Worm (Caenorhabditis elegans) whole organism, L2 larva: Measurements from ENCODE around the gene fbxb-72.

Source experiments
- C34F6.9 ChIP-seq: fragments of 150-350 bp; optimal IDR thresholded peaks from 2 replicates; lab custom pipeline; 2014; ENCODE audit warnings: missing biosample characterization, missing genetic modification characterization
- F13H6.1 ChIP-seq: sonication (generic microtip); optimal IDR thresholded peaks from 2 replicates; lab custom pipeline; 2016; ENCODE audit warnings: missing genetic modification characterization, missing compliant biosample characterization
- ZK546.5 ChIP-seq: sonication (generic microtip); optimal IDR thresholded peaks from 2 replicates; lab custom pipeline; 2017; ENCODE audit warnings: missing biosample characterization, missing genetic modification characterization
- alr-1 ChIP-seq: fragments of 150-350 bp; optimal IDR thresholded peaks from 2 replicates; lab custom pipeline; 2014; ENCODE audit warnings: missing biosample characterization, missing genetic modification characterization
- aly-2 ChIP-seq: fragments of 150-350 bp; optimal IDR thresholded peaks from 2 replicates; lab custom pipeline; 2014; ENCODE audit warnings: missing biosample characterization, missing genetic modification characterization
- ama-1 ChIP-seq: fragments of 150-350 bp; optimal IDR thresholded peaks from 2 replicates; lab custom pipeline; 2018; ENCODE audit warnings: inconsistent platforms
- blmp-1 ChIP-seq: sonication (generic microtip); optimal IDR thresholded peaks from 2 replicates; lab custom pipeline; 2017; ENCODE audit warnings: missing genetic modification characterization, mild to moderate bottlenecking, missing compliant biosample characterization, antibody characterized with exemption, moderate library complexity; ENCODE audit not compliant: insufficient read depth
- ceh-16 ChIP-seq: fragments of 150-350 bp; optimal IDR thresholded peaks from 2 replicates; lab custom pipeline; 2014; ENCODE audit warnings: missing biosample characterization, missing genetic modification characterization
- crh-2 ChIP-seq: sonication (generic microtip); optimal IDR thresholded peaks from 2 replicates; lab custom pipeline; 2017; ENCODE audit warnings: missing biosample characterization, missing genetic modification characterization
- dmd-4 ChIP-seq: sonication (generic microtip); optimal IDR thresholded peaks from 2 replicates; lab custom pipeline; 2017; ENCODE audit warnings: missing biosample characterization, missing genetic modification characterization
- egl-27 ChIP-seq: sonication (generic microtip); optimal IDR thresholded peaks from 3 replicates; lab custom pipeline; 2017; ENCODE audit warnings: missing biosample characterization, missing genetic modification reagents, missing genetic modification characterization
- elt-1 ChIP-seq: fragments of 150-350 bp; optimal IDR thresholded peaks from 2 replicates; lab custom pipeline; 2014; ENCODE audit warnings: missing biosample characterization, missing genetic modification characterization
- elt-3 ChIP-seq: sonication (generic microtip); optimal IDR thresholded peaks from 2 replicates; lab custom pipeline; 2017; ENCODE audit warnings: missing biosample characterization, missing genetic modification characterization
- fos-1 ChIP-seq: fragments of 150-350 bp; optimal IDR thresholded peaks from 2 replicates; lab custom pipeline; 2014; ENCODE audit warnings: missing biosample characterization, missing genetic modification characterization
- gmeb-1 ChIP-seq: fragments of 150-350 bp; optimal IDR thresholded peaks from 2 replicates; lab custom pipeline; 2014; ENCODE audit warnings: missing biosample characterization, missing genetic modification characterization
- lin-11 ChIP-seq: fragments of 150-350 bp; sonication (generic microtip); optimal IDR thresholded peaks from 2 replicates; lab custom pipeline; 2014; ENCODE audit warnings: missing biosample characterization, missing genetic modification characterization, inconsistent platforms, mixed read lengths
- lin-39 ChIP-seq: fragments of 150-350 bp; optimal IDR thresholded peaks from 2 replicates; lab custom pipeline; 2014; ENCODE audit warnings: missing biosample characterization, missing genetic modification reagents, missing genetic modification characterization
- mab-5 ChIP-seq: fragments of 150-350 bp; optimal IDR thresholded peaks from 2 replicates; lab custom pipeline; 2014; ENCODE audit warnings: missing biosample characterization, missing genetic modification characterization
- mbf-1 ChIP-seq: sonication (generic microtip); optimal IDR thresholded peaks from 2 replicates; lab custom pipeline; 2017; ENCODE audit warnings: missing biosample characterization, missing genetic modification characterization
- nhr-10 ChIP-seq: sonication (generic microtip); optimal IDR thresholded peaks from 2 replicates; lab custom pipeline; 2017; ENCODE audit warnings: missing biosample characterization, missing genetic modification characterization
- nhr-11 ChIP-seq: fragments of 150-350 bp; optimal IDR thresholded peaks from 2 replicates; lab custom pipeline; 2014; ENCODE audit warnings: missing biosample characterization, missing genetic modification characterization
- nhr-12 ChIP-seq: fragments of 150-350 bp; optimal IDR thresholded peaks from 2 replicates; lab custom pipeline; 2014; ENCODE audit warnings: missing biosample characterization, missing genetic modification characterization
- nhr-129 ChIP-seq: fragments of 150-350 bp; optimal IDR thresholded peaks from 2 replicates; lab custom pipeline; 2014; ENCODE audit warnings: missing biosample characterization, missing genetic modification characterization
- nhr-21 ChIP-seq: fragments of 150-350 bp; optimal IDR thresholded peaks from 2 replicates; lab custom pipeline; 2014; ENCODE audit warnings: missing biosample characterization, missing genetic modification characterization
- nhr-23 ChIP-seq: fragments of 150-350 bp; optimal IDR thresholded peaks from 2 replicates; lab custom pipeline; 2014; ENCODE audit warnings: missing biosample characterization, missing genetic modification reagents, missing genetic modification characterization
- nhr-6 ChIP-seq: fragments of 150-350 bp; optimal IDR thresholded peaks from 2 replicates; lab custom pipeline; 2014; ENCODE audit warnings: missing biosample characterization, missing genetic modification characterization
- nhr-77 ChIP-seq: fragments of 150-350 bp; optimal IDR thresholded peaks from 2 replicates; lab custom pipeline; 2014; ENCODE audit warnings: missing biosample characterization, missing genetic modification characterization
- peb-1 ChIP-seq: fragments of 150-350 bp; optimal IDR thresholded peaks from 2 replicates; lab custom pipeline; 2014; ENCODE audit warnings: missing biosample characterization, missing genetic modification characterization
- skn-1 ChIP-seq: sonication (generic microtip); optimal IDR thresholded peaks from 2 replicates; lab custom pipeline; 2017; ENCODE audit warnings: missing biosample characterization, missing genetic modification characterization
- sma-3 ChIP-seq: sonication (generic microtip); optimal IDR thresholded peaks from 2 replicates; lab custom pipeline; 2016; ENCODE audit warnings: missing genetic modification reagents, missing genetic modification characterization, missing compliant biosample characterization
- sma-9 ChIP-seq, 2 experiments: fragments of 150-350 bp in 1 of 2; sonication (generic microtip) in 1 of 2; optimal IDR thresholded peaks; 2 replicates each; lab custom pipeline; 2014 to 2016; ENCODE audit warnings: missing genetic modification characterization in 2 of 2, mild to moderate bottlenecking in 1 of 2, missing biosample characterization in 1 of 2, missing compliant biosample characterization in 1 of 2, missing genetic modification reagents in 1 of 2, moderate library complexity in 1 of 2
- snpc-4 ChIP-seq: fragments of 150-350 bp; optimal IDR thresholded peaks from 2 replicates; lab custom pipeline; 2014; ENCODE audit warnings: missing biosample characterization, missing genetic modification characterization
- unc-55 ChIP-seq: fragments of 150-350 bp; sonication (generic microtip); optimal IDR thresholded peaks from 3 replicates; lab custom pipeline; 2014; ENCODE audit warnings: missing biosample characterization, missing genetic modification reagents, missing genetic modification characterization
- unc-62 ChIP-seq: fragments of 150-350 bp; optimal IDR thresholded peaks from 2 replicates; lab custom pipeline; 2014; ENCODE audit warnings: missing biosample characterization, missing genetic modification reagents, missing genetic modification characterization
- zag-1 ChIP-seq: fragments of 150-350 bp; optimal IDR thresholded peaks from 2 replicates; lab custom pipeline; 2014; ENCODE audit warnings: missing biosample characterization, missing genetic modification characterization
- ztf-1 ChIP-seq: fragments of 200-800 bp; sonication (Bioruptor generic); conservative IDR thresholded peaks from 2 replicates; pipeline ENCODE4 v1.3.6; 2022; ENCODE audit warnings: missing genetic modification characterization, missing compliant biosample characterization
- ztf-11 ChIP-seq: sonication (generic microtip); optimal IDR thresholded peaks from 2 replicates; lab custom pipeline; 2017; ENCODE audit warnings: missing biosample characterization, missing genetic modification characterization
- ztf-4 ChIP-seq: fragments of 150-350 bp; optimal IDR thresholded peaks from 2 replicates; lab custom pipeline; 2014; ENCODE audit warnings: missing biosample characterization, missing genetic modification characterization

Gene fbxb-72

ce11 chrV:712882-713281 lies 10.9 kb downstream of the fbxb-72 start, which contains the start of gene cyp-33C11:
Gene cyp-33C11, minus strand, starts transcription at chrV:712982.
- TF ChIP-seq nhr-23 = no peak
- no peak for TF ChIP-seq sma-3
- TF ChIP-seq aly-2 (tag; lab: Kevin White, UChicago) = no peak
- no peak for TF ChIP-seq mbf-1 (tag; lab: Kevin White, UChicago)
- TF ChIP-seq zag-1 (tag; lab: Kevin White, UChicago) = no peak
- TF ChIP-seq unc-55 (GFP tag; lab: Kevin White, UChicago) = no peak
- TF ChIP-seq crh-2 (tag; lab: Kevin White, UChicago) = no peak
- no peak for TF ChIP-seq skn-1
- no peak for TF ChIP-seq ZK546.5
- TF ChIP-seq peb-1 (tag; lab: Kevin White, UChicago) = no peak
- TF ChIP-seq nhr-12 (tag; lab: Kevin White, UChicago) = no peak
- no peak for TF ChIP-seq F13H6.1 (tag; lab: Kevin White, UChicago)

ce11 chrV:708808-709207 lies 14.9 kb downstream of the fbxb-72 start, which contains the start of gene srbc-39:
Gene srbc-39, plus strand, starts transcription at chrV:709108.
- TF ChIP-seq snpc-4 (tag; lab: Kevin White, UChicago) (no peak), unc-55 (GFP tag; lab: Kevin White, UChicago) (no peak), elt-3 (tag; lab: Kevin White, UChicago) (no peak), nhr-6 (tag; lab: Kevin White, UChicago) (no peak), gmeb-1 (no peak), blmp-1 (tag; lab: Kevin White, UChicago) (no peak), nhr-11 (no peak), mbf-1 (tag; lab: Kevin White, UChicago) (no peak), ztf-1 (no peak)

- TF ChIP-seq F13H6.1 (tag; lab: Kevin White, UChicago) (no peak), nhr-129 (tag; lab: Kevin White, UChicago) (no peak), ama-1 (lab: Kevin White, UChicago) (no peak), dmd-4 (tag; lab: Kevin White, UChicago) (no peak), skn-1 (no peak), alr-1 (tag; lab: Kevin White, UChicago) (no peak), nhr-21 (tag; lab: Kevin White, UChicago) (no peak), ztf-4 (tag; lab: Kevin White, UChicago) (no peak), nhr-11 (no peak), mbf-1 (tag; lab: Kevin White, UChicago) (no peak), mab-5 (tag; lab: Kevin White, UChicago) (no peak), sma-3 (no peak), egl-27 (no peak), lin-11 (tag; lab: Kevin White, UChicago) (no peak), C34F6.9 (tag; lab: Kevin White, UChicago) (no peak), ztf-1 (no peak), elt-1 (tag; lab: Kevin White, UChicago) (no peak), ztf-11 (tag; lab: Kevin White, UChicago) (no peak), snpc-4 (tag; lab: Kevin White, UChicago) (no peak), unc-62 (GFP tag; lab: Kevin White, UChicago) (no peak)
These were observed 16.8 kb downstream of the fbxb-72 start, which contains the start of gene srbc-38 for ce11 chrV:706918-707317. Gene srbc-38, plus strand, starts transcription at chrV:707218.

ce11 chrV:702260-702659 lies 21.5 kb downstream of the fbxb-72 start, which contains the start of gene srbc-37:
Gene srbc-37, plus strand, starts transcription at chrV:702560.
- no peak for TF ChIP-seq C34F6.9 (tag; lab: Kevin White, UChicago)
- TF ChIP-seq ceh-16 = no peak
- no peak for TF ChIP-seq gmeb-1
- no peak for TF ChIP-seq peb-1 (tag; lab: Kevin White, UChicago)
- TF ChIP-seq fos-1 (tag; lab: Kevin White, UChicago) = no peak
- TF ChIP-seq unc-62 (GFP tag; lab: Kevin White, UChicago) = no peak
- TF ChIP-seq nhr-10 (tag; lab: Kevin White, UChicago) = no peak
- TF ChIP-seq crh-2 (tag; lab: Kevin White, UChicago) = no peak
- no peak for TF ChIP-seq mbf-1 (tag; lab: Kevin White, UChicago)
- no peak for TF ChIP-seq ztf-11 (tag; lab: Kevin White, UChicago)
- no peak for TF ChIP-seq sma-9 (GFP tag; optimal IDR thresholded peaks at IDR 0.05; lab: Kevin White, UChicago)
- TF ChIP-seq sma-9 (tag; optimal IDR thresholded peaks at IDR 0.05; lab: Kevin White, UChicago) = no peak
- TF ChIP-seq lin-39 (tag; lab: Kevin White, UChicago) = no peak
- TF ChIP-seq ztf-4 (tag; lab: Kevin White, UChicago) = no peak
- TF ChIP-seq nhr-77 = no peak
- no peak for TF ChIP-seq nhr-21 (tag; lab: Kevin White, UChicago)
